Fruit fly (Drosophila melanogaster) Kc167 (cell line): Measurements from ENCODE around the gene CG15145.

Experiments
- Myc ChIP-seq: fragments of >200 bp; optimal IDR thresholded peaks from 2 replicates; lab custom pipeline; 2017; ENCODE audit warnings: missing external identifiers
- psq ChIP-seq: fragments of >200 bp; optimal IDR thresholded peaks from 2 replicates; lab custom pipeline; 2017; ENCODE audit warnings: missing external identifiers

- TF ChIP-seq Myc (lab: Kevin White, UChicago) (no peak), psq (lab: Kevin White, UChicago) (no peak)
Observed at dm6 chr2L:17574337-17574912, 42.4 kb upstream of the CG15145 start.
